Worm (Caenorhabditis elegans) whole organism, L2 larva: Measurements from ENCODE around the gene vms-1.

Experiments
- aly-2 ChIP-seq: fragments of 150-350 bp; optimal IDR thresholded peaks from 2 replicates; lab custom pipeline; 2014; ENCODE audit warnings: missing biosample characterization, missing genetic modification characterization
- ama-1 ChIP-seq: fragments of 150-350 bp; optimal IDR thresholded peaks from 2 replicates; lab custom pipeline; 2018; ENCODE audit warnings: inconsistent platforms
- egl-27 ChIP-seq: sonication (generic microtip); optimal IDR thresholded peaks from 3 replicates; lab custom pipeline; 2017; ENCODE audit warnings: missing biosample characterization, missing genetic modification reagents, missing genetic modification characterization
- lin-39 ChIP-seq: fragments of 150-350 bp; optimal IDR thresholded peaks from 2 replicates; lab custom pipeline; 2014; ENCODE audit warnings: missing biosample characterization, missing genetic modification reagents, missing genetic modification characterization
- lsy-2 ChIP-seq, 2 experiments: fragments of 150-350 bp in 1 of 2; sonication (generic microtip) in 1 of 2; optimal IDR thresholded peaks; 2 replicates each; lab custom pipeline; 2014 to 2017; ENCODE audit warnings: missing biosample characterization in 2 of 2, missing genetic modification characterization in 2 of 2
- mab-5 ChIP-seq: fragments of 150-350 bp; optimal IDR thresholded peaks from 2 replicates; lab custom pipeline; 2014; ENCODE audit warnings: missing biosample characterization, missing genetic modification characterization
- mdl-1 ChIP-seq, 2 experiments: fragments of 150-350 bp in 1 of 2; sonication (generic microtip) in 1 of 2; optimal IDR thresholded peaks; 2 replicates each; lab custom pipeline; 2017; ENCODE audit warnings: missing biosample characterization in 2 of 2, missing genetic modification characterization in 2 of 2
- nhr-11 ChIP-seq: fragments of 150-350 bp; optimal IDR thresholded peaks from 2 replicates; lab custom pipeline; 2014; ENCODE audit warnings: missing biosample characterization, missing genetic modification characterization
- nhr-237 ChIP-seq: fragments of 150-350 bp; optimal IDR thresholded peaks from 2 replicates; lab custom pipeline; 2014; ENCODE audit warnings: missing biosample characterization, missing genetic modification characterization
- sma-9 ChIP-seq, 2 experiments: fragments of 150-350 bp in 1 of 2; sonication (generic microtip) in 1 of 2; optimal IDR thresholded peaks; 2 replicates each; lab custom pipeline; 2014 to 2016; ENCODE audit warnings: missing genetic modification characterization in 2 of 2, mild to moderate bottlenecking in 1 of 2, missing biosample characterization in 1 of 2, missing compliant biosample characterization in 1 of 2, missing genetic modification reagents in 1 of 2, moderate library complexity in 1 of 2
- snpc-4 ChIP-seq: fragments of 150-350 bp; optimal IDR thresholded peaks from 2 replicates; lab custom pipeline; 2014; ENCODE audit warnings: missing biosample characterization, missing genetic modification characterization
- unc-62 ChIP-seq: fragments of 150-350 bp; optimal IDR thresholded peaks from 2 replicates; lab custom pipeline; 2014; ENCODE audit warnings: missing biosample characterization, missing genetic modification reagents, missing genetic modification characterization

DNA sequence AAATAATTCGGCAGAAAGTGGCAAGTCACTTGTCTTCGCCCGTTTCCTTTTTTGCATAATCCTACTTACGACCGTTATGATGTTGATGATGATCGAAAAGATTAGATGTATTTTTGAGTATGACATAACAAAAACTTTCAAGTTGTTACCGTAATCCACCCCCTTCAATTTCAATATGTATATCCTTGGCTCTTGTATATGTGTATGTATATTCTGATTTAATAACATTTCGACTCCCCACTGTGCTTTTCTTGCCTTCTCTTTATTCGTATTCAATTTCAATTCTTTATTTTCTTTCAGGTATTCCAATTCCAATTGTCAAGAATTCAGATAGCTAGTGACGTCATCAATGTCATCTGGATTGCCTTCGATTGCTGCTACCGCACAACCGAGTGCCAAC lies 21.3 kb upstream of the vms-1 start, which contains the start of gene pros-1:
- TF ChIP-seq sma-9 (GFP tag; optimal IDR thresholded peaks at IDR 0.05; lab: Kevin White, UChicago) (no peak), sma-9 (tag; optimal IDR thresholded peaks at IDR 0.05; lab: Kevin White, UChicago) (no peak), mdl-1 (tag; optimal IDR thresholded peaks at IDR 0.05; lab: Kevin White, UChicago) (no peak), aly-2 (tag; lab: Kevin White, UChicago) (no peak), snpc-4 (tag; lab: Kevin White, UChicago) (no peak), lsy-2 (tag; optimal IDR thresholded peaks at IDR 0.05; lab: Kevin White, UChicago) (no peak), lin-39 (tag; lab: Kevin White, UChicago) (no peak), nhr-237 (tag; lab: Kevin White, UChicago) (no peak), unc-62 (no peak), ama-1 (lab: Kevin White, UChicago) (no peak), nhr-11 (no peak), mab-5 (tag; lab: Kevin White, UChicago) (no peak), egl-27 (tag; lab: Kevin White, UChicago) (no peak)
